Fruit fly (Drosophila melanogaster): ENCODE measurements around the gene BI-1.

dm6 chr3L:8297488-8297887 lies 11.3 kb downstream of the BI-1 start:
- TF ChIP-seq cyc (GFP tag; optimal IDR thresholded peaks at IDR 0.05), result no peak
- no peak for TF ChIP-seq CG4318 (GFP tag; optimal IDR thresholded peaks at IDR 0.05)
